Worm (Caenorhabditis elegans) whole organism, young adult: Measurements from ENCODE around the gene C23H3.9.

ENCODE experiments used
- F57C9.4 ChIP-seq: sonication (generic microtip); optimal IDR thresholded peaks from 2 replicates; lab custom pipeline; 2017; ENCODE audit warnings: mild to moderate bottlenecking, missing genetic modification characterization, missing compliant biosample characterization
- ama-1 ChIP-seq, 3 experiments: fragments of 150-350 bp in 1 of 3; sonication (generic microtip) in 2 of 3; optimal IDR thresholded peaks; 2 replicates each; lab custom pipeline; 2014 to 2018; ENCODE audit warnings: missing biosample characterization in 2 of 3, missing genetic modification characterization in 2 of 3, missing genetic modification reagents in 2 of 3
- attf-3 ChIP-seq: fragments of 200-800 bp; sonication (Bioruptor generic); conservative IDR thresholded peaks from 2 replicates; pipeline ENCODE4 v1.3.6; 2022; ENCODE audit warnings: missing genetic modification reagents, missing genetic modification characterization, missing compliant biosample characterization
- let-607 ChIP-seq, 2 experiments: fragments of 200-800 bp in 1 of 2; sonication (Bioruptor generic) in 1 of 2; sonication (generic microtip) in 1 of 2; optimal IDR thresholded peaks; 2 replicates each; lab custom pipeline; 2016 to 2018; ENCODE audit warnings: mild to moderate bottlenecking in 2 of 2, missing compliant biosample characterization in 2 of 2, missing genetic modification characterization in 2 of 2, moderate library complexity in 2 of 2, missing genotype in 1 of 2
- nfya-1 ChIP-seq: sonication (generic microtip); optimal IDR thresholded peaks from 2 replicates; lab custom pipeline; 2017; ENCODE audit warnings: antibody characterized with exemption, missing compliant biosample characterization, missing genetic modification characterization, borderline replicate concordance; ENCODE audit not compliant: insufficient read depth
- nhr-27 ChIP-seq: fragments of 200-800 bp; sonication (Bioruptor generic); optimal IDR thresholded peaks from 2 replicates; lab custom pipeline; 2018; ENCODE audit warnings: mild to moderate bottlenecking, missing genetic modification characterization, moderate library complexity, missing compliant biosample characterization

DNA sequence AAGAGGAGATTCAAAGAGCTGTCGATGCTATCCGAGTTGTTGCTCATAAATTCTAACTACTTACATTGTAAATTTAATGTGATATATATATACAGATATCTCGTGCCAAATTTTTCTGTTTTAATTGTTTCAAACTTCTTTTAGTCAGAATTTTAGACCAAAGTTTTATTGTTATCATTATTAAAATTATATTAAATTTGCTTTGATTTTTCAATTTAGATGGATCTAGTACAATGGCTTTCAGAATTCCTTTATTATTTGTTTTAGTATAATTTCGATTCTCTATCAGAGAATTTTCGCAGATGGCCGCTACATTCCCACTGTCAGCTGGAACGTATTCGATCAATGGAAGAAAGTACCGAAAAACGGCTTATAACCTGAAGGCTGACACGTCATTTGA is 21.7 kb downstream of the C23H3.9 start, which contains the start of gene ascc-1:
- TF ChIP-seq F57C9.4 (tag; lab: Kevin White, UChicago): no peak
- TF ChIP-seq nfya-1 (tag; lab: Kevin White, UChicago): no peak
- no peak for TF ChIP-seq attf-3 (GFP tag; lab: Robert Waterston, UW)
- no peak for TF ChIP-seq ama-1 (optimal IDR thresholded peaks at IDR 0.05; lab: Kevin White, UChicago)
- no peak for TF ChIP-seq ama-1 (GFP tag; optimal IDR thresholded peaks at IDR 0.05; lab: Kevin White, UChicago)
- no peak for TF ChIP-seq nhr-27 (tag; lab: Kevin White, UChicago)
- TF ChIP-seq let-607 (tag; optimal IDR thresholded peaks at IDR 0.05; lab: Kevin White, UChicago): no peak
